Fruit fly (Drosophila melanogaster) whole organism, embryonic: ENCODE data around the gene Alg9.

ENCODE experiments used
- Aef1 ChIP-seq: fragments of 200-800 bp; sonication (Bioruptor generic); IDR thresholded peaks from 3 replicates; pipeline ENCODE4 v1.3.6; 2022; ENCODE audit warnings: missing biosample characterization, missing genetic modification characterization
- C15 ChIP-seq: fragments of 200-800 bp; sonication (Bioruptor generic); IDR thresholded peaks from 3 replicates; pipeline ENCODE4 v1.3.6; 2022; ENCODE audit warnings: missing biosample characterization, missing genetic modification characterization
- CG10209 ChIP-seq: fragments of 200-800 bp; sonication (Bioruptor generic); optimal IDR thresholded peaks from 3 replicates; lab custom pipeline; 2017; ENCODE audit warnings: missing biosample characterization, mild to moderate bottlenecking, missing genetic modification characterization, missing genetic modification reagents
- CG10267 ChIP-seq: fragments of 200-800 bp; sonication (Bioruptor generic); optimal IDR thresholded peaks from 2 replicates; lab custom pipeline; 2018; ENCODE audit warnings: missing biosample characterization, mild to moderate bottlenecking, missing genetic modification characterization, moderate library complexity
- CG11093 ChIP-seq: fragments of 200-800 bp; sonication (Bioruptor generic); IDR thresholded peaks from 3 replicates; pipeline ENCODE4 v1.3.6; 2022; ENCODE audit warnings: missing biosample characterization, missing genetic modification characterization
- CG12155 ChIP-seq: fragments of 200-800 bp; sonication (Bioruptor generic); optimal IDR thresholded peaks from 3 replicates; lab custom pipeline; 2016; ENCODE audit warnings: missing biosample characterization, missing genetic modification characterization
- CG12299 ChIP-seq: fragments of 200-800 bp; sonication (Bioruptor generic); optimal IDR thresholded peaks from 2 replicates; lab custom pipeline; 2018; ENCODE audit warnings: missing biosample characterization, mild to moderate bottlenecking, missing genetic modification characterization
- CG1603 ChIP-seq: fragments of 200-800 bp; sonication (Bioruptor generic); optimal IDR thresholded peaks from 2 replicates; lab custom pipeline; 2019; ENCODE audit warnings: missing biosample characterization, mild to moderate bottlenecking, missing genetic modification characterization, moderate library complexity
- CG31388 ChIP-seq: fragments of 200-800 bp; sonication (Bioruptor generic); optimal IDR thresholded peaks from 2 replicates; lab custom pipeline; 2016; ENCODE audit warnings: missing biosample characterization, missing genetic modification characterization
- CG31441 ChIP-seq: fragments of 200-800 bp; sonication (Bioruptor generic); IDR thresholded peaks from 2 replicates; pipeline ENCODE4 v1.3.6; 2022; ENCODE audit warnings: missing biosample characterization, missing genetic modification characterization
- CG4360 ChIP-seq: fragments of 200-800 bp; sonication (Bioruptor generic); IDR thresholded peaks from 2 replicates; pipeline ENCODE4 v1.3.6; 2022; ENCODE audit warnings: missing biosample characterization, missing genetic modification characterization
- CG4854 ChIP-seq: fragments of 200-800 bp; sonication (Bioruptor generic); optimal IDR thresholded peaks from 2 replicates; lab custom pipeline; 2016; ENCODE audit warnings: missing biosample characterization, missing genetic modification characterization, inconsistent platforms
- CG5953 ChIP-seq: fragments of 200-800 bp; sonication (Bioruptor generic); IDR thresholded peaks from 2 replicates; pipeline ENCODE4 v1.3.6; 2022; ENCODE audit warnings: missing biosample characterization, missing genetic modification characterization
- CG6654 ChIP-seq: fragments of 200-800 bp; sonication (Bioruptor generic); optimal IDR thresholded peaks from 2 replicates; lab custom pipeline; 2017; ENCODE audit warnings: missing biosample characterization, mild to moderate bottlenecking, missing genetic modification characterization
- CG7357 ChIP-seq: fragments of 200-800 bp; sonication (Bioruptor generic); IDR thresholded peaks from 3 replicates; pipeline ENCODE4 v1.3.6; 2022; ENCODE audit warnings: missing biosample characterization, missing genetic modification characterization
- CG7556 ChIP-seq: fragments of 200-800 bp; sonication (Bioruptor generic); optimal IDR thresholded peaks from 2 replicates; lab custom pipeline; 2017; ENCODE audit warnings: missing biosample characterization, mild to moderate bottlenecking, missing genetic modification characterization
- D19A ChIP-seq: fragments of 200-800 bp; optimal IDR thresholded peaks from 3 replicates; lab custom pipeline; 2019; ENCODE audit warnings: missing biosample characterization, mild to moderate bottlenecking, missing genetic modification characterization, moderate library complexity
- Dek ChIP-seq: fragments of 200-800 bp; sonication (Bioruptor generic); optimal IDR thresholded peaks from 3 replicates; lab custom pipeline; 2019; ENCODE audit warnings: missing biosample characterization, mild to moderate bottlenecking, missing genetic modification characterization, moderate library complexity
- ERR ChIP-seq: fragments of 200-800 bp; sonication (Bioruptor generic); optimal IDR thresholded peaks from 2 replicates; lab custom pipeline; 2016; ENCODE audit warnings: missing biosample characterization, missing genetic modification characterization
- Eip74EF ChIP-seq, 2 experiments: fragments of 200-800 bp in 1 of 2; fragments of >200 bp in 1 of 2; sonication (Bioruptor generic) in 1 of 2; optimal IDR thresholded peaks; 2 replicates each; lab custom pipeline; 2017 to 2019; ENCODE audit warnings: missing biosample characterization in 2 of 2, missing genetic modification characterization in 2 of 2, mild to moderate bottlenecking in 1 of 2, moderate library complexity in 1 of 2
- HmgD ChIP-seq: fragments of 200-800 bp; sonication (Bioruptor generic); optimal IDR thresholded peaks from 3 replicates; lab custom pipeline; 2016; ENCODE audit warnings: missing biosample characterization, missing genetic modification characterization
- MTF-1 ChIP-seq: fragments of 200-800 bp; sonication (Bioruptor generic); optimal IDR thresholded peaks from 2 replicates; lab custom pipeline; 2018; ENCODE audit warnings: missing biosample characterization, mild to moderate bottlenecking, missing genetic modification characterization, borderline replicate concordance
- NC2β ChIP-seq: fragments of 200-800 bp; sonication (Bioruptor generic); optimal IDR thresholded peaks from 2 replicates; lab custom pipeline; 2016; ENCODE audit warnings: missing biosample characterization, missing genetic modification characterization
- Rfx ChIP-seq: fragments of 200-800 bp; sonication (Bioruptor generic); IDR thresholded peaks from 2 replicates; pipeline ENCODE4 v1.3.6; 2022; ENCODE audit warnings: missing biosample characterization, missing genetic modification characterization
- Vsx1 ChIP-seq: fragments of 200-800 bp; sonication (Bioruptor generic); optimal IDR thresholded peaks from 2 replicates; lab custom pipeline; 2017; ENCODE audit warnings: missing biosample characterization, mild to moderate bottlenecking, missing genetic modification characterization, missing genetic modification reagents
- Xrp1 ChIP-seq: fragments of 200-800 bp; sonication (Bioruptor generic); IDR thresholded peaks from 2 replicates; pipeline ENCODE4 v1.3.6; 2022; ENCODE audit warnings: missing biosample characterization, missing genetic modification characterization
- abd-A ChIP-seq: fragments of 200-800 bp; sonication (Bioruptor generic); optimal IDR thresholded peaks from 3 replicates; lab custom pipeline; 2019; ENCODE audit warnings: missing biosample characterization, mild to moderate bottlenecking, missing genetic modification characterization, moderate library complexity
- ase ChIP-seq: fragments of 200-800 bp; sonication (Bioruptor generic); IDR thresholded peaks from 3 replicates; pipeline ENCODE4 v1.3.6; 2022; ENCODE audit warnings: missing biosample characterization, missing genetic modification characterization
- bab2 ChIP-seq: fragments of 200-800 bp; sonication (Bioruptor generic); optimal IDR thresholded peaks from 2 replicates; lab custom pipeline; 2016; ENCODE audit warnings: missing biosample characterization, missing genetic modification characterization
- bbx ChIP-seq: fragments of 200-800 bp; sonication (Bioruptor generic); IDR thresholded peaks from 2 replicates; pipeline ENCODE4 v1.3.6; 2022; ENCODE audit warnings: missing biosample characterization, missing genetic modification characterization; ENCODE audit not compliant: partially characterized antibody
- bcd ChIP-seq: fragments of 200-800 bp; sonication (Bioruptor generic); optimal IDR thresholded peaks from 2 replicates; lab custom pipeline; 2017; ENCODE audit warnings: missing biosample characterization, mild to moderate bottlenecking, missing genetic modification characterization
- chinmo ChIP-seq: fragments of 200-800 bp; sonication (Bioruptor generic); IDR thresholded peaks from 4 replicates; pipeline ENCODE4 v1.3.6; 2022; ENCODE audit warnings: missing biosample characterization, missing genetic modification characterization; ENCODE audit not compliant: partially characterized antibody
- dpn ChIP-seq, 2 experiments: fragments of 200-800 bp; sonication (Bioruptor generic); optimal IDR thresholded peaks; 3 replicates each; lab custom pipeline; 2016; ENCODE audit warnings: missing biosample characterization in 2 of 2, missing genetic modification characterization in 2 of 2
- exex ChIP-seq: fragments of 200-800 bp; sonication (Bioruptor generic); optimal IDR thresholded peaks from 4 replicates; lab custom pipeline; 2018; ENCODE audit warnings: missing biosample characterization, mild to moderate bottlenecking, missing genetic modification characterization, moderate library complexity
- eyg ChIP-seq: fragments of 200-800 bp; sonication (Bioruptor generic); optimal IDR thresholded peaks from 3 replicates; lab custom pipeline; 2016; ENCODE audit warnings: missing biosample characterization, missing genetic modification characterization
- grau ChIP-seq: fragments of 200-800 bp; optimal IDR thresholded peaks from 3 replicates; lab custom pipeline; 2019; ENCODE audit warnings: missing biosample characterization, mild to moderate bottlenecking, missing genetic modification characterization, moderate library complexity
- h ChIP-seq: fragments of >200 bp; optimal IDR thresholded peaks from 2 replicates; lab custom pipeline; 2017
- hkb ChIP-seq, 2 experiments: fragments of 200-800 bp in 1 of 2; fragments of >200 bp in 1 of 2; sonication (Bioruptor generic) in 1 of 2; IDR thresholded peaks in 1 of 2; optimal IDR thresholded peaks in 1 of 2; 2 replicates each; pipeline versions ENCODE4 v1.3.6 to Lab custom; 2017 to 2022; ENCODE audit warnings: missing biosample characterization in 1 of 2, missing genetic modification characterization in 1 of 2
- jing ChIP-seq: fragments of 200-800 bp; sonication (Bioruptor generic); optimal IDR thresholded peaks from 2 replicates; lab custom pipeline; 2018; ENCODE audit warnings: missing biosample characterization, mild to moderate bottlenecking, missing genetic modification characterization
- jumu ChIP-seq: fragments of 200-800 bp; sonication (Bioruptor generic); optimal IDR thresholded peaks from 3 replicates; lab custom pipeline; 2016; ENCODE audit warnings: missing biosample characterization, missing genetic modification characterization
- lbe ChIP-seq: fragments of 200-800 bp; sonication (Bioruptor generic); optimal IDR thresholded peaks from 2 replicates; lab custom pipeline; 2016; ENCODE audit warnings: missing biosample characterization, mild to moderate bottlenecking, missing genetic modification characterization
- nerfin-1 ChIP-seq: fragments of 200-800 bp; sonication (Bioruptor generic); optimal IDR thresholded peaks from 3 replicates; lab custom pipeline; 2019; ENCODE audit warnings: missing biosample characterization, mild to moderate bottlenecking, missing genetic modification characterization, moderate library complexity
- pros ChIP-seq: fragments of 200-800 bp; sonication (Bioruptor generic); optimal IDR thresholded peaks from 3 replicates; lab custom pipeline; 2019; ENCODE audit warnings: missing biosample characterization, mild to moderate bottlenecking, missing genetic modification characterization, moderate library complexity
- pum ChIP-seq: fragments of 200-800 bp; sonication (Bioruptor generic); optimal IDR thresholded peaks from 2 replicates; lab custom pipeline; 2016; ENCODE audit warnings: missing biosample characterization, missing genetic modification characterization
- sim ChIP-seq: fragments of 200-800 bp; sonication (Bioruptor generic); IDR thresholded peaks from 2 replicates; pipeline ENCODE4 v1.3.6; 2022; ENCODE audit warnings: missing biosample characterization, missing genetic modification characterization
- so ChIP-seq: fragments of 200-800 bp; sonication (Bioruptor generic); IDR thresholded peaks from 3 replicates; pipeline ENCODE4 v1.3.6; 2022; ENCODE audit warnings: missing biosample characterization, missing genetic modification characterization
- sr ChIP-seq: fragments of 200-800 bp; sonication (Bioruptor generic); IDR thresholded peaks from 3 replicates; pipeline ENCODE4 v1.3.6; 2022; ENCODE audit warnings: missing biosample characterization, missing genetic modification characterization
- tap ChIP-seq: fragments of 200-800 bp; optimal IDR thresholded peaks from 3 replicates; lab custom pipeline; 2019; ENCODE audit warnings: missing biosample characterization, mild to moderate bottlenecking, missing genetic modification characterization, moderate library complexity
- twi ChIP-seq: fragments of 200-800 bp; optimal IDR thresholded peaks from 2 replicates; lab custom pipeline; 2019; ENCODE audit warnings: missing biosample characterization, mild to moderate bottlenecking, missing genetic modification characterization, moderate library complexity
- wdn ChIP-seq: fragments of 200-800 bp; sonication (Bioruptor generic); IDR thresholded peaks from 2 replicates; pipeline ENCODE4 v1.3.6; 2022; ENCODE audit warnings: missing biosample characterization, missing genetic modification characterization

The Alg9 gene

dm6 chr3R:25247379-25247869 is 26.0 kb downstream of the Alg9 start, which contains the start of the genes RpS27 and Nup37 (continued):
- TF ChIP-seq so (GFP tag; lab: Robert Waterston, UW) (peak; percentile 95), Rfx (peak; percentile 99), CG31441 (GFP tag; lab: Robert Waterston, UW) (peak; percentile 98), chinmo (GFP tag; lab: Robert Waterston, UW) (no peak), C15 (peak; percentile 93), CG10267 (tag; lab: Kevin White, UChicago) (peak; percentile 99), ERR (GFP tag; lab: Kevin White, UChicago) (peak; percentile 90), NC2β (GFP tag; lab: Kevin White, UChicago) (peak; percentile 100), jing (GFP tag; lab: Kevin White, UChicago) (peak; percentile 94), Eip74EF (GFP tag; optimal IDR thresholded peaks at IDR 0.05; lab: Kevin White, UChicago) (peak in 1 of 2 experiments; percentile 93), CG4360 (GFP tag; lab: Robert Waterston, UW) (peak; percentile 67), Xrp1 (GFP tag; lab: Robert Waterston, UW) (peak; percentile 62), h (lab: Kevin White, UChicago) (no peak), exex (tag; lab: Kevin White, UChicago) (peak; percentile 88), ase (peak; percentile 98), Vsx1 (peak; percentile 98), lbe (GFP tag; lab: Kevin White, UChicago) (peak; percentile 91), eyg (GFP tag; lab: Kevin White, UChicago) (peak; percentile 99), pum (peak; percentile 97), CG7357 (peak; percentile 73), hkb (optimal IDR thresholded peaks at IDR 0.05; lab: Kevin White, UChicago) (no peak), hkb (GFP tag; IDR thresholded peaks at IDR 0.05; lab: Robert Waterston, UW) (peak; percentile 94), sr (GFP tag; lab: Robert Waterston, UW) (peak; percentile 98), tap (tag; lab: Kevin White, UChicago) (peak; percentile 88), bab2 (GFP tag; lab: Kevin White, UChicago) (peak; percentile 97), grau (tag; lab: Kevin White, UChicago) (peak; percentile 92), CG7556 (GFP tag; lab: Kevin White, UChicago) (peak; percentile 93), Aef1 (GFP tag; lab: Robert Waterston, UW) (peak; percentile 95), pros (peak; percentile 73), CG6654 (GFP tag; lab: Kevin White, UChicago) (peak; percentile 94), CG11093 (peak; percentile 85), Dek (tag; lab: Kevin White, UChicago) (peak; percentile 95), HmgD (peak; percentile 99), jumu (GFP tag; lab: Kevin White, UChicago) (peak; percentile 96), MTF-1 (GFP tag; lab: Kevin White, UChicago) (peak; percentile 99), bcd (GFP tag; lab: Kevin White, UChicago) (peak; percentile 100), CG1603 (tag; lab: Kevin White, UChicago) (peak; percentile 98), twi (peak; percentile 93), CG12299 (tag; lab: Kevin White, UChicago) (peak; percentile 93), dpn (GFP tag; optimal IDR thresholded peaks at IDR 0.05; lab: Kevin White, UChicago) (peak; percentile 95 to 99), nerfin-1 (tag; lab: Kevin White, UChicago) (peak; percentile 94), abd-A (tag; lab: Kevin White, UChicago) (no peak), sim (GFP tag; lab: Robert Waterston, UW) (peak; percentile 89), CG5953 (GFP tag; lab: Robert Waterston, UW) (peak; percentile 96), CG31388 (GFP tag; lab: Kevin White, UChicago) (peak; percentile 94), bbx (GFP tag; lab: Robert Waterston, UW) (0 out of 2 replicates have a peak, but pooled peaks have one; percentile 34), D19A (tag; lab: Kevin White, UChicago) (peak; percentile 77), CG10209 (GFP tag; lab: Kevin White, UChicago) (peak; percentile 99), CG4854 (GFP tag; lab: Kevin White, UChicago) (peak; percentile 98), wdn (peak; percentile 94), CG12155 (peak; percentile 93)
